Worm (Caenorhabditis elegans) whole organism, L4 larva: ENCODE results near the gene rbm-34.
A peak's percentile ranks its signal among the peaks of the same experiment; 100 is the strongest.

Experiments
- F44E2.7 ChIP-seq: fragments of 200-800 bp; sonication (Bioruptor generic); IDR thresholded peaks from 2 replicates; pipeline ENCODE4 v2.1.2; 2022; ENCODE audit warnings: missing genetic modification characterization, missing compliant biosample characterization
- ceh-20 ChIP-seq: fragments of 200-800 bp; sonication (Bioruptor generic); IDR thresholded peaks from 2 replicates; pipeline ENCODE4 v1.3.6; 2022; ENCODE audit warnings: missing genetic modification reagents, missing genetic modification characterization, missing compliant biosample characterization
- ceh-44 ChIP-seq: fragments of 200-800 bp; sonication (Bioruptor generic); IDR thresholded peaks from 2 replicates; pipeline ENCODE4 v1.3.6; 2022; ENCODE audit warnings: missing genetic modification reagents, missing genetic modification characterization, missing compliant biosample characterization
- daf-19 ChIP-seq: fragments of 200-800 bp; sonication (Bioruptor generic); conservative IDR thresholded peaks from 2 replicates; pipeline ENCODE4 v1.3.6; 2022; ENCODE audit warnings: missing genetic modification characterization, missing compliant biosample characterization
- dmd-9 ChIP-seq: fragments of 200-800 bp; sonication (Bioruptor generic); IDR thresholded peaks from 2 replicates; pipeline ENCODE4 v1.3.6; 2022; ENCODE audit warnings: missing genetic modification reagents, missing genetic modification characterization, missing compliant biosample characterization
- fkh-10 ChIP-seq: fragments of 150-350 bp; optimal IDR thresholded peaks from 2 replicates; lab custom pipeline; 2014; ENCODE audit warnings: missing biosample characterization, missing genetic modification reagents, missing genetic modification characterization
- hif-1 ChIP-seq, 2 experiments: sonication (generic microtip); optimal IDR thresholded peaks; 2 replicates each; lab custom pipeline; 2016 to 2017; ENCODE audit warnings: missing compliant biosample characterization in 2 of 2, missing genetic modification characterization in 2 of 2, missing genetic modification reagents in 2 of 2, missing genotype in 2 of 2, mild to moderate bottlenecking in 1 of 2
- hlh-11 ChIP-seq: fragments of 200-800 bp; sonication (Bioruptor generic); optimal IDR thresholded peaks from 2 replicates; lab custom pipeline; 2018; ENCODE audit warnings: mild to moderate bottlenecking, missing genetic modification characterization, missing compliant biosample characterization
- hlh-30 ChIP-seq: sonication (generic microtip); optimal IDR thresholded peaks from 2 replicates; lab custom pipeline; 2017; ENCODE audit warnings: antibody characterized with exemption, mild to moderate bottlenecking, missing genetic modification characterization, missing compliant biosample characterization; ENCODE audit not compliant: insufficient read depth
- mdl-1 ChIP-seq, 2 experiments: fragments of 150-350 bp in 1 of 2; sonication (generic microtip) in 1 of 2; optimal IDR thresholded peaks; 2 replicates each; lab custom pipeline; 2014 to 2017; ENCODE audit warnings: missing biosample characterization in 2 of 2, missing genetic modification characterization in 2 of 2
- mes-2 ChIP-seq: sonication (generic microtip); optimal IDR thresholded peaks from 2 replicates; lab custom pipeline; 2016; ENCODE audit warnings: missing genotype, mild to moderate bottlenecking, missing genetic modification characterization, missing compliant biosample characterization; ENCODE audit not compliant: poor library complexity, severe bottlenecking
- nhr-77 ChIP-seq: fragments of 150-350 bp; optimal IDR thresholded peaks from 2 replicates; lab custom pipeline; 2014; ENCODE audit warnings: missing biosample characterization, missing genetic modification characterization
- set-16 ChIP-seq: fragments of 200-800 bp; sonication (Bioruptor generic); IDR thresholded peaks from 2 replicates; pipeline ENCODE4 v1.3.6; 2022; ENCODE audit warnings: missing genetic modification reagents, missing genetic modification characterization, missing compliant biosample characterization
- skn-1 ChIP-seq: fragments of 150-350 bp; optimal IDR thresholded peaks from 2 replicates; lab custom pipeline; 2014; ENCODE audit warnings: missing biosample characterization, missing genetic modification characterization
- unc-39 ChIP-seq: sonication (generic microtip); optimal IDR thresholded peaks from 2 replicates; lab custom pipeline; 2017; ENCODE audit warnings: missing biosample characterization, missing genetic modification characterization
- unc-62 ChIP-seq, 3 experiments: fragments of 150-350 bp in 1 of 3; sonication (generic microtip); optimal IDR thresholded peaks in 2 of 3; peaks in 1 of 3; 1 replicate in 1 of 3; 2 replicates in 2 of 3; lab custom pipeline; 2014 to 2017; ENCODE audit warnings: missing biosample characterization in 3 of 3, missing genetic modification characterization in 3 of 3, missing genetic modification reagents in 3 of 3, missing genotype in 1 of 3
- ztf-11 ChIP-seq: fragments of 150-350 bp; optimal IDR thresholded peaks from 2 replicates; lab custom pipeline; 2014; ENCODE audit warnings: missing biosample characterization, missing genetic modification characterization

rbm-34 gene

ce11 chrIV:12131308-12132072 is 46.3 kb downstream of the rbm-34 start:
- TF ChIP-seq mdl-1 (tag; optimal IDR thresholded peaks at IDR 0.05; lab: Kevin White, UChicago) (no peak), ceh-20 (GFP tag; lab: Robert Waterston, UW) (0 out of 2 replicates have a peak, but pooled peaks have one; percentile 16), hif-1 (tag; optimal IDR thresholded peaks at IDR 0.05; lab: Kevin White, UChicago) (no peak), nhr-77 (tag; lab: Kevin White, UChicago) (no peak), dmd-9 (no peak), F44E2.7 (GFP tag; lab: Robert Waterston, UW) (no peak), daf-19 (GFP tag; lab: Robert Waterston, UW) (no peak), set-16 (GFP tag; lab: Robert Waterston, UW) (no peak), unc-62 (GFP tag; optimal IDR thresholded peaks at IDR 0.05 in 1 of 2; lab: Kevin White, UChicago) (peak in 1 of 2 experiments; percentile 60), unc-62 (tag; optimal IDR thresholded peaks at IDR 0.05; lab: Kevin White, UChicago) (no peak), hlh-30 (tag; lab: Kevin White, UChicago) (peak; percentile 17), unc-39 (tag; lab: Kevin White, UChicago) (no peak), skn-1 (tag; lab: Kevin White, UChicago) (no peak), fkh-10 (GFP tag; lab: Kevin White, UChicago) (no peak), ztf-11 (tag; lab: Kevin White, UChicago) (no peak)

- TF ChIP-seq hlh-11 (tag; lab: Kevin White, UChicago), result no peak
- peak; percentile 1 for TF ChIP-seq mes-2 (tag; lab: Kevin White, UChicago)
- TF ChIP-seq ceh-20 (GFP tag; lab: Robert Waterston, UW), result no peak
Observed at ce11 chrIV:12133776-12134175, 48.6 kb downstream of the rbm-34 start.

ce11 chrIV:12134991-12135390 is 49.8 kb downstream of the rbm-34 start:
- TF ChIP-seq ceh-44 (GFP tag; lab: Robert Waterston, UW), result no peak
